Fruit fly (Drosophila melanogaster): ENCODE measurements around the gene CG43362.

The CG43362 gene

DNA sequence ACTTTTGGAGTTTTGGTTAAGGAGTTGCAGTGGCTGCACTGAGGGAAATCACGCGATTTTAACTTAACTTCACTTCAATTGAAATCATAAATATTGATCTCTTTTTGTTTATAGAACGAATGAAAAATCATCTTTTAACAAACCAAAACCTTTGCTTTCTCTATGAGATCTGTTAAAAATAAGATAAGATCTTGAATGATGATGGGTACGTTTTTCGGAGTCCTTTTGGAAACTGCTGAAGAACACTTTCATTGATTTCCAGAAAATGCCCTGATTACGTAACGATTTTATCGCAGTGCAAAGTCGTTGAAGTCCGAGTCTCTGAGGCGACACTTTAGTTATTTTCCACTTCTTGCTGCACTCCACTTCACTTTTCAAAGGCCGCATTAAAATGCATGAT lies 21.0 kb upstream of the CG43362 start (continued):
- TF ChIP-seq NC2β (GFP tag; optimal IDR thresholded peaks at IDR 0.05) (peak; percentile 54), chinmo (GFP tag; IDR thresholded peaks at IDR 0.05; ENCODE audit: partially characterized antibody) (no peak), ERR (GFP tag; optimal IDR thresholded peaks at IDR 0.05) (no peak), Lhr (GFP tag; optimal IDR thresholded peaks at IDR 0.05) (peak; percentile 45), onecut (GFP tag; IDR thresholded peaks at IDR 0.05) (no peak), dmrt99B (tag; optimal IDR thresholded peaks at IDR 0.05) (peak; percentile 74), CG5245 (GFP tag; optimal IDR thresholded peaks at IDR 0.05) (peak; percentile 22), CG15479 (GFP tag; optimal IDR thresholded peaks at IDR 0.05) (no peak), CG1602 (GFP tag; optimal IDR thresholded peaks at IDR 0.05) (peak; percentile 34), dmrt11E (tag; optimal IDR thresholded peaks at IDR 0.05) (peak; percentile 84), nmo (GFP tag; optimal IDR thresholded peaks at IDR 0.05) (peak; percentile 80), CG2678 (tag; optimal IDR thresholded peaks at IDR 0.05) (peak; percentile 62), CG12219 (GFP tag; optimal IDR thresholded peaks at IDR 0.05) (peak; percentile 15), row (GFP tag; IDR thresholded peaks at IDR 0.05) (0 out of 3 replicates have a peak, but pooled peaks have one; percentile 18), slp2 (GFP tag; optimal IDR thresholded peaks at IDR 0.05) (peak; percentile 30), CG13123 (GFP tag; optimal IDR thresholded peaks at IDR 0.05) (no peak), CG12942 (GFP tag; optimal IDR thresholded peaks at IDR 0.05) (no peak), bcd (GFP tag; optimal IDR thresholded peaks at IDR 0.05) (peak; percentile 32), kay (GFP tag; optimal IDR thresholded peaks at IDR 0.05) (peak; percentile 15), CG10366 (GFP tag; IDR thresholded peaks at IDR 0.05) (no peak), exex (tag; optimal IDR thresholded peaks at IDR 0.05) (no peak), inv (GFP tag; IDR thresholded peaks at IDR 0.05; ENCODE audit: partially characterized antibody) (no peak), sens (GFP tag) (peak; percentile 89), CG6654 (GFP tag; optimal IDR thresholded peaks at IDR 0.05) (no peak), CG18599 (GFP tag; optimal IDR thresholded peaks at IDR 0.05) (no peak), tup (GFP tag; optimal IDR thresholded peaks at IDR 0.05) (no peak), bsh (GFP tag; optimal IDR thresholded peaks at IDR 0.05) (peak; percentile 71 to 86), CG32767 (GFP tag; IDR thresholded peaks at IDR 0.05) (no peak), CG10147 (GFP tag; optimal IDR thresholded peaks at IDR 0.05) (no peak), CoRest (tag; optimal IDR thresholded peaks at IDR 0.05) (peak; percentile 70), bbx (GFP tag; IDR thresholded peaks at IDR 0.05; ENCODE audit: partially characterized antibody) (no peak), CG2889 (GFP tag; IDR thresholded peaks at IDR 0.05) (no peak), CG15269 (tag; optimal IDR thresholded peaks at IDR 0.05) (peak; percentile 26), az2 (GFP tag; optimal IDR thresholded peaks at IDR 0.05) (peak; percentile 51), zfh1 (GFP tag; IDR thresholded peaks at IDR 0.05) (no peak), PHDP (tag; optimal IDR thresholded peaks at IDR 0.05) (peak; percentile 31), Vsx1 (GFP tag; optimal IDR thresholded peaks at IDR 0.05) (no peak), CG7357 (GFP tag; IDR thresholded peaks at IDR 0.05) (no peak), CG10979 (tag; optimal IDR thresholded peaks at IDR 0.05) (peak; percentile 81), CG4282 (GFP tag; optimal IDR thresholded peaks at IDR 0.05) (no peak), CG12744 (GFP tag; optimal IDR thresholded peaks at IDR 0.05) (no peak), tap (tag; optimal IDR thresholded peaks at IDR 0.05) (peak; percentile 54), NC2α (GFP tag; optimal IDR thresholded peaks at IDR 0.05) (peak; percentile 22), odd (GFP tag; optimal IDR thresholded peaks at IDR 0.05) (peak; percentile 42), sima (GFP tag; optimal IDR thresholded peaks at IDR 0.05) (no peak), CG8359 (GFP tag; optimal IDR thresholded peaks at IDR 0.05; ENCODE audit: borderline replicate concordance) (peak; percentile 54), CG8944 (GFP tag; optimal IDR thresholded peaks at IDR 0.05) (peak; percentile 12), CG6689 (GFP tag; IDR thresholded peaks at IDR 0.05) (peak; percentile 13; the same call in 1 of the 2 replicates), Spps (tag; optimal IDR thresholded peaks at IDR 0.05) (peak; percentile 63), CG30403 (GFP tag; optimal IDR thresholded peaks at IDR 0.05) (peak; percentile 61), Ptx1 (GFP tag; IDR thresholded peaks at IDR 0.05) (peak; percentile 38; the same call in 1 of the 2 replicates)
